Fruit fly (Drosophila melanogaster) whole organism, adult: ENCODE data around the gene CG16743.

Experiments used
- CG11617 ChIP-seq: fragments of 200-800 bp; sonication (Bioruptor generic); optimal IDR thresholded peaks from 2 replicates; lab custom pipeline; 2017; ENCODE audit warnings: mild to moderate bottlenecking, missing biosample characterization, missing genetic modification reagents, missing genetic modification characterization
- CG12768 ChIP-seq: fragments of 200-800 bp; sonication (Bioruptor generic); optimal IDR thresholded peaks from 2 replicates; lab custom pipeline; 2017; ENCODE audit warnings: missing biosample characterization, missing genetic modification characterization, mild to moderate bottlenecking, moderate library complexity, missing genetic modification reagents
- CG14711 ChIP-seq: fragments of 200-800 bp; sonication (Bioruptor generic); optimal IDR thresholded peaks from 2 replicates; lab custom pipeline; 2018; ENCODE audit warnings: missing biosample characterization, mild to moderate bottlenecking, missing genetic modification characterization, moderate library complexity
- CG1620 ChIP-seq: fragments of 200-800 bp; sonication (Bioruptor generic); optimal IDR thresholded peaks from 2 replicates; lab custom pipeline; 2016; ENCODE audit warnings: missing biosample characterization, missing genetic modification characterization
- CG33017 ChIP-seq: fragments of 200-800 bp; sonication (Bioruptor generic); optimal IDR thresholded peaks from 2 replicates; lab custom pipeline; 2018; ENCODE audit warnings: missing biosample characterization, mild to moderate bottlenecking, missing genetic modification characterization, moderate library complexity
- CG5204 ChIP-seq: fragments of 200-800 bp; sonication (Bioruptor generic); optimal IDR thresholded peaks from 2 replicates; lab custom pipeline; 2016; ENCODE audit warnings: missing biosample characterization, missing genetic modification characterization
- CG7045 ChIP-seq: fragments of 200-800 bp; sonication (Bioruptor generic); optimal IDR thresholded peaks from 2 replicates; lab custom pipeline; 2017; ENCODE audit warnings: missing biosample characterization, mild to moderate bottlenecking, missing genetic modification characterization
- CG7101 ChIP-seq: fragments of 200-800 bp; sonication (Bioruptor generic); optimal IDR thresholded peaks from 2 replicates; lab custom pipeline; 2018; ENCODE audit warnings: missing biosample characterization, mild to moderate bottlenecking, missing genetic modification characterization, moderate library complexity
- Clk ChIP-seq: fragments of 200-800 bp; sonication (Bioruptor generic); optimal IDR thresholded peaks from 2 replicates; lab custom pipeline; 2017; ENCODE audit warnings: missing biosample characterization, missing genetic modification characterization
- Crg-1 ChIP-seq: fragments of 200-800 bp; sonication (Bioruptor generic); optimal IDR thresholded peaks from 2 replicates; lab custom pipeline; 2016; ENCODE audit warnings: missing biosample characterization, missing genetic modification characterization
- Hr96 ChIP-seq: fragments of 200-800 bp; sonication (Bioruptor generic); optimal IDR thresholded peaks from 2 replicates; lab custom pipeline; 2016; ENCODE audit warnings: missing biosample characterization, missing genetic modification characterization
- Mnt ChIP-seq: fragments of 200-800 bp; sonication (Bioruptor generic); optimal IDR thresholded peaks from 2 replicates; lab custom pipeline; 2016; ENCODE audit warnings: missing biosample characterization, mild to moderate bottlenecking, missing genetic modification characterization
- bab1 ChIP-seq: fragments of 200-800 bp; sonication (Bioruptor generic); optimal IDR thresholded peaks from 3 replicates; lab custom pipeline; 2019; ENCODE audit warnings: missing biosample characterization, mild to moderate bottlenecking, missing genetic modification characterization, moderate library complexity
- cic ChIP-seq: fragments of 200-800 bp; sonication (Bioruptor generic); optimal IDR thresholded peaks from 2 replicates; lab custom pipeline; 2017; ENCODE audit warnings: missing biosample characterization, mild to moderate bottlenecking, missing genetic modification characterization, moderate library complexity
- cnc ChIP-seq, 2 experiments: fragments of >200 bp; optimal IDR thresholded peaks; 2 replicates each; lab custom pipeline; 2017
- kay ChIP-seq: fragments of 200-800 bp; sonication (Bioruptor generic); peaks from one replicate; lab custom pipeline; 2016; ENCODE audit warnings: missing biosample characterization, missing genetic modification characterization, borderline replicate concordance
- ovo ChIP-seq: fragments of 200-800 bp; sonication (Bioruptor generic); optimal IDR thresholded peaks from 2 replicates; lab custom pipeline; 2016; ENCODE audit warnings: missing biosample characterization, missing genetic modification characterization
- pad ChIP-seq: fragments of 200-800 bp; sonication (Bioruptor generic); optimal IDR thresholded peaks from 3 replicates; lab custom pipeline; 2017; ENCODE audit warnings: missing biosample characterization, missing genetic modification characterization, mild to moderate bottlenecking, moderate library complexity, missing genetic modification reagents
- tj ChIP-seq: fragments of 200-800 bp; sonication (Bioruptor generic); optimal IDR thresholded peaks from 3 replicates; lab custom pipeline; 2017; ENCODE audit warnings: missing biosample characterization, mild to moderate bottlenecking, missing genetic modification characterization, moderate library complexity
- toe ChIP-seq: fragments of 200-800 bp; sonication (Bioruptor generic); optimal IDR thresholded peaks from 2 replicates; lab custom pipeline; 2016; ENCODE audit warnings: missing biosample characterization, missing genetic modification characterization

Gene CG16743

dm6 chr2L:10972224-10972623 is at the start of gene CG16743:
Gene CG16743 (plus strand): TSS chr2L:10972280.
- TF ChIP-seq Hr96 (GFP tag; lab: Kevin White, UChicago), result no peak
- TF ChIP-seq CG14711 (tag; lab: Kevin White, UChicago), result peak; percentile 54
- no peak for TF ChIP-seq toe (GFP tag; lab: Kevin White, UChicago)
- TF ChIP-seq CG7101 (tag; lab: Kevin White, UChicago), result peak; percentile 31
- TF ChIP-seq CG33017 (tag; lab: Kevin White, UChicago), result peak; percentile 63
- TF ChIP-seq tj, result peak; percentile 40
- peak; percentile 31 for TF ChIP-seq Mnt

dm6 chr2L:10936362-10936761 is 35.7 kb upstream of the CG16743 start, which contains the start of gene CG14072:
Gene CG14072 (plus strand): TSS chr2L:10936662.
- TF ChIP-seq Mnt (no peak), cnc (optimal IDR thresholded peaks at IDR 0.05; lab: Kevin White, UChicago) (no peak), CG33017 (tag; lab: Kevin White, UChicago) (no peak), CG1620 (GFP tag; lab: Kevin White, UChicago) (no peak), CG7101 (tag; lab: Kevin White, UChicago) (no peak), kay (GFP tag; lab: Kevin White, UChicago) (no peak), ovo (GFP tag; lab: Kevin White, UChicago) (no peak), CG5204 (GFP tag; lab: Kevin White, UChicago) (no peak), Clk (GFP tag; lab: Kevin White, UChicago) (no peak), Crg-1 (GFP tag; lab: Kevin White, UChicago) (no peak), cic (GFP tag; lab: Kevin White, UChicago) (no peak), bab1 (GFP tag; lab: Kevin White, UChicago) (no peak), Hr96 (GFP tag; lab: Kevin White, UChicago) (no peak), CG7045 (GFP tag; lab: Kevin White, UChicago) (no peak), CG11617 (no peak), tj (no peak)

- TF ChIP-seq CG12768 (GFP tag; lab: Kevin White, UChicago), result no peak
- TF ChIP-seq kay (GFP tag; lab: Kevin White, UChicago), result peak; percentile 25
- no peak for TF ChIP-seq pad (GFP tag; lab: Kevin White, UChicago)
- no peak for TF ChIP-seq Hr96 (GFP tag; lab: Kevin White, UChicago)
Observed at dm6 chr2L:10940196-10940595, 31.9 kb upstream of the CG16743 start.

dm6 chr2L:10963979-10964378 is 8.1 kb upstream of the CG16743 start, which contains the start of gene dpr2:
Gene dpr2 (minus strand): TSS chr2L:10964153.
- TF ChIP-seq cnc (optimal IDR thresholded peaks at IDR 0.05; lab: Kevin White, UChicago), result no peak
- TF ChIP-seq Mnt, result no peak
- no peak for TF ChIP-seq kay (GFP tag; lab: Kevin White, UChicago)
- no peak for TF ChIP-seq Clk (GFP tag; lab: Kevin White, UChicago)
- no peak for TF ChIP-seq toe (GFP tag; lab: Kevin White, UChicago)
- no peak for TF ChIP-seq Crg-1 (GFP tag; lab: Kevin White, UChicago)
- TF ChIP-seq CG12768 (GFP tag; lab: Kevin White, UChicago), result no peak
- no peak for TF ChIP-seq CG5204 (GFP tag; lab: Kevin White, UChicago)
- TF ChIP-seq CG33017 (tag; lab: Kevin White, UChicago), result no peak
- TF ChIP-seq cic (GFP tag; lab: Kevin White, UChicago), result no peak
- TF ChIP-seq CG14711 (tag; lab: Kevin White, UChicago), result no peak
- TF ChIP-seq ovo (GFP tag; lab: Kevin White, UChicago), result no peak
- TF ChIP-seq tj, result no peak
- no peak for TF ChIP-seq Hr96 (GFP tag; lab: Kevin White, UChicago)

dm6 chr2L:10964493-10964892 is 7.6 kb upstream of the CG16743 start:
- TF ChIP-seq CG11617 (no peak), toe (GFP tag; lab: Kevin White, UChicago) (peak; percentile 13), pad (GFP tag; lab: Kevin White, UChicago) (peak; percentile 93), CG12768 (GFP tag; lab: Kevin White, UChicago) (no peak), CG33017 (tag; lab: Kevin White, UChicago) (no peak), CG7045 (GFP tag; lab: Kevin White, UChicago) (no peak)

dm6 chr2L:10965962-10966361 is 6.1 kb upstream of the CG16743 start:
- no peak for TF ChIP-seq bab1 (GFP tag; lab: Kevin White, UChicago)
- TF ChIP-seq CG14711 (tag; lab: Kevin White, UChicago), result no peak

- TF ChIP-seq toe (GFP tag; lab: Kevin White, UChicago) (no peak), CG33017 (tag; lab: Kevin White, UChicago) (no peak), Crg-1 (GFP tag; lab: Kevin White, UChicago) (no peak), kay (GFP tag; lab: Kevin White, UChicago) (no peak), CG7101 (tag; lab: Kevin White, UChicago) (peak; percentile 1), tj (peak; percentile 72), Mnt (peak; percentile 51), CG1620 (GFP tag; lab: Kevin White, UChicago) (no peak), pad (GFP tag; lab: Kevin White, UChicago) (peak; percentile 85), ovo (GFP tag; lab: Kevin White, UChicago) (peak; percentile 75), CG14711 (tag; lab: Kevin White, UChicago) (no peak), cic (GFP tag; lab: Kevin White, UChicago) (peak; percentile 63), CG7045 (GFP tag; lab: Kevin White, UChicago) (no peak), CG11617 (peak; percentile 29), Clk (GFP tag; lab: Kevin White, UChicago) (no peak), Hr96 (GFP tag; lab: Kevin White, UChicago) (no peak), CG5204 (GFP tag; lab: Kevin White, UChicago) (no peak), bab1 (GFP tag; lab: Kevin White, UChicago) (no peak), CG12768 (GFP tag; lab: Kevin White, UChicago) (peak; percentile 86), cnc (optimal IDR thresholded peaks at IDR 0.05; lab: Kevin White, UChicago) (no peak)
Observed at dm6 chr2L:10967257-10968008, 4.6 kb upstream of the CG16743 start.
